Worm (Caenorhabditis elegans) whole organism, L4 larva: ENCODE results near the gene atf-4.

Source experiments
- F26F4.8 ChIP-seq: fragments of 200-800 bp; sonication (Bioruptor generic); conservative IDR thresholded peaks from 2 replicates; pipeline ENCODE4 v1.3.6; 2022; ENCODE audit warnings: missing genetic modification characterization, missing compliant biosample characterization
- F49E8.2 ChIP-seq: sonication (generic microtip); optimal IDR thresholded peaks from 2 replicates; lab custom pipeline; 2016; ENCODE audit warnings: missing compliant biosample characterization, mild to moderate bottlenecking, missing genetic modification characterization, borderline replicate concordance
- T20F7.1 ChIP-seq: fragments of 200-800 bp; sonication (Bioruptor generic); optimal IDR thresholded peaks from 2 replicates; lab custom pipeline; 2018; ENCODE audit warnings: mild to moderate bottlenecking, missing genetic modification characterization, missing compliant biosample characterization
- T26A8.4 ChIP-seq: fragments of 200-800 bp; sonication (Bioruptor generic); IDR thresholded peaks from 2 replicates; pipeline ENCODE4 v1.3.6; 2022; ENCODE audit warnings: missing genetic modification characterization, missing compliant biosample characterization
- Y105C5A.15 ChIP-seq: fragments of 200-800 bp; sonication (Bioruptor generic); IDR thresholded peaks from 2 replicates; pipeline ENCODE4 v1.3.6; 2022; ENCODE audit warnings: missing genetic modification characterization, missing compliant biosample characterization
- Y48G9A.11 ChIP-seq: fragments of 200-800 bp; sonication (Bioruptor generic); IDR thresholded peaks from 2 replicates; pipeline ENCODE4 v1.3.6; 2022; ENCODE audit warnings: missing genetic modification reagents, missing genetic modification characterization, missing compliant biosample characterization
- Y5F2A.4 ChIP-seq: fragments of 200-800 bp; sonication (Bioruptor generic); optimal IDR thresholded peaks from 2 replicates; lab custom pipeline; 2018; ENCODE audit warnings: mild to moderate bottlenecking, missing genetic modification characterization, missing compliant biosample characterization
- Y75B8A.6 ChIP-seq: fragments of 200-800 bp; sonication (Bioruptor generic); IDR thresholded peaks from 2 replicates; pipeline ENCODE4 v1.3.6; 2022; ENCODE audit warnings: missing genetic modification reagents, missing genetic modification characterization, missing compliant biosample characterization
- aha-1 ChIP-seq: fragments of 150-350 bp; peaks from one replicate; lab custom pipeline; 2014; ENCODE audit warnings: missing biosample characterization, missing genetic modification characterization
- aly-2 ChIP-seq: sonication (generic microtip); optimal IDR thresholded peaks from 2 replicates; lab custom pipeline; 2018; ENCODE audit warnings: missing biosample characterization, missing genetic modification characterization
- arid-1 ChIP-seq: fragments of 200-800 bp; sonication (Bioruptor generic); conservative IDR thresholded peaks from 2 replicates; pipeline ENCODE4 v1.3.6; 2022; ENCODE audit warnings: missing genetic modification reagents, missing genetic modification characterization, missing compliant biosample characterization
- attf-4 ChIP-seq: sonication (generic microtip); optimal IDR thresholded peaks from 3 replicates; lab custom pipeline; 2017; ENCODE audit warnings: missing biosample characterization, missing genetic modification characterization
- ctbp-1 ChIP-seq: fragments of 200-800 bp; sonication (Bioruptor generic); IDR thresholded peaks from 2 replicates; pipeline ENCODE4 v1.3.6; 2022; ENCODE audit warnings: missing genetic modification reagents, missing genetic modification characterization, missing compliant biosample characterization
- daf-16 ChIP-seq, 3 experiments: sonication (generic microtip); optimal IDR thresholded peaks; 2 replicates each; lab custom pipeline; 2016 to 2017; ENCODE audit warnings: missing genetic modification characterization in 3 of 3, missing genetic modification reagents in 3 of 3, mild to moderate bottlenecking in 2 of 3, missing compliant biosample characterization in 2 of 3, missing biosample characterization in 1 of 3, moderate library complexity in 1 of 3
- dmd-8 ChIP-seq: fragments of 200-800 bp; sonication (Bioruptor generic); IDR thresholded peaks from 2 replicates; pipeline ENCODE4 v1.3.6; 2022; ENCODE audit warnings: missing genetic modification characterization, missing compliant biosample characterization
- dpl-1 ChIP-seq: fragments of 150-350 bp; optimal IDR thresholded peaks from 2 replicates; lab custom pipeline; 2014; ENCODE audit warnings: missing biosample characterization, missing genetic modification reagents, missing genetic modification characterization
- egl-43 ChIP-seq: fragments of 200-800 bp; sonication (Bioruptor generic); IDR thresholded peaks from 2 replicates; pipeline ENCODE4 v1.3.6; 2022; ENCODE audit warnings: missing genetic modification reagents, missing genetic modification characterization, missing compliant biosample characterization
- fkh-10 ChIP-seq: fragments of 150-350 bp; optimal IDR thresholded peaks from 2 replicates; lab custom pipeline; 2014; ENCODE audit warnings: missing biosample characterization, missing genetic modification reagents, missing genetic modification characterization
- hif-1 ChIP-seq, 2 experiments: sonication (generic microtip); optimal IDR thresholded peaks; 2 replicates each; lab custom pipeline; 2016 to 2017; ENCODE audit warnings: missing compliant biosample characterization in 2 of 2, missing genetic modification characterization in 2 of 2, missing genetic modification reagents in 2 of 2, missing genotype in 2 of 2, mild to moderate bottlenecking in 1 of 2
- hlh-30 ChIP-seq: sonication (generic microtip); optimal IDR thresholded peaks from 2 replicates; lab custom pipeline; 2017; ENCODE audit warnings: antibody characterized with exemption, mild to moderate bottlenecking, missing genetic modification characterization, missing compliant biosample characterization; ENCODE audit not compliant: insufficient read depth
- lim-7 ChIP-seq: fragments of 200-800 bp; sonication (Bioruptor generic); IDR thresholded peaks from 2 replicates; pipeline ENCODE4 v1.3.6; 2022; ENCODE audit warnings: missing genetic modification characterization, missing compliant biosample characterization
- lin-38 ChIP-seq: fragments of 200-800 bp; sonication (Bioruptor generic); IDR thresholded peaks from 2 replicates; pipeline ENCODE4 v1.3.6; 2022; ENCODE audit warnings: missing genetic modification reagents, missing genetic modification characterization, missing compliant biosample characterization
- lsy-2 ChIP-seq, 2 experiments: fragments of 150-350 bp in 1 of 2; sonication (generic microtip) in 1 of 2; optimal IDR thresholded peaks; 2 replicates each; lab custom pipeline; 2014 to 2017; ENCODE audit warnings: missing biosample characterization in 2 of 2, missing genetic modification characterization in 2 of 2
- madf-9 ChIP-seq: fragments of 200-800 bp; sonication (Bioruptor generic); conservative IDR thresholded peaks from 2 replicates; pipeline ENCODE4 v1.3.6; 2022; ENCODE audit warnings: missing genetic modification reagents, missing genetic modification characterization, missing compliant biosample characterization
- mep-1 ChIP-seq: fragments of 150-350 bp; sonication (generic microtip); optimal IDR thresholded peaks from 3 replicates; lab custom pipeline; 2014; ENCODE audit warnings: missing biosample characterization, missing genetic modification characterization
- mxl-2 ChIP-seq: fragments of 200-800 bp; sonication (Bioruptor generic); conservative IDR thresholded peaks from 2 replicates; pipeline ENCODE4 v1.3.6; 2022; ENCODE audit warnings: missing genetic modification reagents, missing genetic modification characterization, missing compliant biosample characterization
- nhr-102 ChIP-seq: sonication (generic microtip); optimal IDR thresholded peaks from 2 replicates; lab custom pipeline; 2016; ENCODE audit warnings: mild to moderate bottlenecking, missing genetic modification characterization, moderate library complexity, missing compliant biosample characterization
- nhr-11 ChIP-seq: fragments of 150-350 bp; optimal IDR thresholded peaks from 2 replicates; lab custom pipeline; 2014; ENCODE audit warnings: missing biosample characterization, missing genetic modification characterization
- nhr-111 ChIP-seq: fragments of 200-800 bp; sonication (Bioruptor generic); optimal IDR thresholded peaks from 2 replicates; lab custom pipeline; 2018; ENCODE audit warnings: mild to moderate bottlenecking, missing genetic modification characterization, missing compliant biosample characterization
- nhr-25 ChIP-seq: sonication (generic microtip); optimal IDR thresholded peaks from 2 replicates; lab custom pipeline; 2017; ENCODE audit warnings: missing genetic modification characterization, mild to moderate bottlenecking, missing compliant biosample characterization, antibody characterized with exemption, moderate library complexity, borderline replicate concordance; ENCODE audit not compliant: insufficient read depth
- nhr-77 ChIP-seq: fragments of 150-350 bp; optimal IDR thresholded peaks from 2 replicates; lab custom pipeline; 2014; ENCODE audit warnings: missing biosample characterization, missing genetic modification characterization
- pha-4 ChIP-seq, 2 experiments: fragments of 150-350 bp in 1 of 2; fragments of 200-800 bp in 1 of 2; sonication (Bioruptor generic) in 1 of 2; IDR thresholded peaks in 1 of 2; optimal IDR thresholded peaks in 1 of 2; 2 replicates each; pipeline versions ENCODE4 v1.3.6 to Lab custom; 2014 to 2022; ENCODE audit warnings: missing genetic modification characterization in 2 of 2, missing genetic modification reagents in 2 of 2, missing biosample characterization in 1 of 2, missing compliant biosample characterization in 1 of 2
- saeg-2 ChIP-seq: fragments of 200-800 bp; sonication (Bioruptor generic); IDR thresholded peaks from 2 replicates; pipeline ENCODE4 v1.3.6; 2022; ENCODE audit warnings: missing genetic modification reagents, missing genetic modification characterization, missing compliant biosample characterization
- set-16 ChIP-seq: fragments of 200-800 bp; sonication (Bioruptor generic); IDR thresholded peaks from 2 replicates; pipeline ENCODE4 v1.3.6; 2022; ENCODE audit warnings: missing genetic modification reagents, missing genetic modification characterization, missing compliant biosample characterization
- spr-1 ChIP-seq: sonication (generic microtip); optimal IDR thresholded peaks from 2 replicates; lab custom pipeline; 2016; ENCODE audit warnings: mild to moderate bottlenecking, missing genetic modification characterization, missing compliant biosample characterization
- spr-3 ChIP-seq: fragments of 200-800 bp; sonication (Bioruptor generic); optimal IDR thresholded peaks from 2 replicates; lab custom pipeline; 2018; ENCODE audit warnings: mild to moderate bottlenecking, missing genetic modification characterization, missing compliant biosample characterization
- tra-1 ChIP-seq: fragments of 200-800 bp; sonication (Bioruptor generic); IDR thresholded peaks from 2 replicates; pipeline ENCODE4 v1.3.6; 2022; ENCODE audit warnings: missing genetic modification reagents, missing genetic modification characterization, missing compliant biosample characterization
- zip-11 ChIP-seq: fragments of 200-800 bp; sonication (Bioruptor generic); IDR thresholded peaks from 2 replicates; pipeline ENCODE4 v1.3.6; 2022; ENCODE audit warnings: missing genetic modification characterization, missing compliant biosample characterization
- ztf-7 ChIP-seq: fragments of 150-350 bp; optimal IDR thresholded peaks from 2 replicates; lab custom pipeline; 2014; ENCODE audit warnings: missing biosample characterization, missing genetic modification characterization

Gene atf-4

ce11 chrX:14804706-14805105 lies 5.9 kb downstream of the atf-4 start (continued):
- 0 out of 2 replicates have a peak, but pooled peaks have one; percentile 7 for TF ChIP-seq Y48G9A.11 (GFP tag; lab: Robert Waterston, UW)
- TF ChIP-seq set-16 (GFP tag; lab: Robert Waterston, UW): no peak; the same call in 1 of the 2 replicates
- TF ChIP-seq nhr-111 (GFP tag; lab: Kevin White, UChicago): peak; percentile 79
- TF ChIP-seq mep-1: peak; percentile 72
- no peak for TF ChIP-seq fkh-10 (GFP tag; lab: Kevin White, UChicago)
- no peak for TF ChIP-seq zip-11
- TF ChIP-seq Y5F2A.4 (GFP tag; lab: Kevin White, UChicago): peak; percentile 62
- peak; percentile 22 for TF ChIP-seq T20F7.1
- peak; percentile 87 for TF ChIP-seq pha-4 (GFP tag; IDR thresholded peaks at IDR 0.05; lab: Robert Waterston, UW)
- no peak for TF ChIP-seq pha-4 (tag; optimal IDR thresholded peaks at IDR 0.05; lab: Kevin White, UChicago)
- TF ChIP-seq dmd-8: peak; percentile 89
- TF ChIP-seq nhr-102 (tag; lab: Kevin White, UChicago): peak; percentile 68
- peak; percentile 79 for TF ChIP-seq arid-1 (GFP tag; lab: Robert Waterston, UW)
- TF ChIP-seq lin-38: peak; percentile 76; the same call in 1 of the 2 replicates
- peak; percentile 86 for TF ChIP-seq saeg-2 (GFP tag; lab: Robert Waterston, UW)
- TF ChIP-seq nhr-25 (tag; lab: Kevin White, UChicago): peak; percentile 9
- peak in 1 of 2 experiments; percentile 45 for TF ChIP-seq lsy-2 (tag; optimal IDR thresholded peaks at IDR 0.05; lab: Kevin White, UChicago)
- TF ChIP-seq daf-16 (GFP tag; optimal IDR thresholded peaks at IDR 0.05; lab: Kevin White, UChicago): peak; percentile 46 to 88
- peak; percentile 38 for TF ChIP-seq daf-16 (tag; optimal IDR thresholded peaks at IDR 0.05; lab: Kevin White, UChicago)
- peak; percentile 80 for TF ChIP-seq F26F4.8 (GFP tag; lab: Robert Waterston, UW)
- no peak for TF ChIP-seq T26A8.4
- no peak; the same call in 1 of the 2 replicates for TF ChIP-seq Y75B8A.6
- TF ChIP-seq hlh-30 (tag; lab: Kevin White, UChicago): peak; percentile 43
- TF ChIP-seq lim-7: peak; percentile 91
- no peak for TF ChIP-seq dpl-1 (GFP tag; lab: Kevin White, UChicago)
- TF ChIP-seq spr-3 (GFP tag; lab: Kevin White, UChicago): no peak
- peak; percentile 46 for TF ChIP-seq spr-1 (tag; lab: Kevin White, UChicago)
- TF ChIP-seq ztf-7: peak; percentile 35
- peak in 1 of 2 experiments; percentile 29 for TF ChIP-seq hif-1 (tag; optimal IDR thresholded peaks at IDR 0.05; lab: Kevin White, UChicago)
- TF ChIP-seq nhr-77: no peak
- no peak for TF ChIP-seq F49E8.2 (tag; lab: Kevin White, UChicago)
- peak; percentile 57; the same call in 1 of the 2 replicates for TF ChIP-seq ctbp-1
- peak; percentile 84 for TF ChIP-seq tra-1 (GFP tag; lab: Robert Waterston, UW)
- no peak for TF ChIP-seq nhr-11 (tag; lab: Kevin White, UChicago)
- peak; percentile 95 for TF ChIP-seq egl-43
- peak; percentile 73; the same call in 1 of the 2 replicates for TF ChIP-seq mxl-2 (GFP tag; lab: Robert Waterston, UW)
- peak; percentile 82 for TF ChIP-seq madf-9 (GFP tag; lab: Robert Waterston, UW)
- peak; percentile 90 for TF ChIP-seq Y105C5A.15
- no peak for TF ChIP-seq attf-4 (tag; lab: Kevin White, UChicago)

ce11 chrX:14797405-14797804 lies 13.2 kb downstream of the atf-4 start:
- TF ChIP-seq aly-2 (tag; lab: Kevin White, UChicago) (no peak), aha-1 (tag; lab: Kevin White, UChicago) (peak; percentile 28)
